Worm (Caenorhabditis elegans): ENCODE results near the gene snf-11.

snf-11 gene

ce11 chrV:11326914-11327367 lies 18.7 kb upstream of the snf-11 start, which contains the start of gene tmed-10 (continued):
- TF ChIP-seq lin-35 (GFP tag; optimal IDR thresholded peaks at IDR 0.05) (peak; percentile 58 to 67), irx-1 (tag; optimal IDR thresholded peaks at IDR 0.05) (peak; percentile 32), egl-13 (tag; optimal IDR thresholded peaks at IDR 0.05) (no peak), aly-2 (tag; optimal IDR thresholded peaks at IDR 0.05) (no peak), unc-86 (tag; optimal IDR thresholded peaks at IDR 0.05) (peak; percentile 3), egl-27 (tag; optimal IDR thresholded peaks at IDR 0.05) (no peak), blmp-1 (tag; optimal IDR thresholded peaks at IDR 0.05) (peak; percentile 52), dsc-1 (tag; optimal IDR thresholded peaks at IDR 0.05) (peak; percentile 45), ztf-4 (tag; optimal IDR thresholded peaks at IDR 0.05) (no peak), nhr-85 (tag) (no peak), nhr-20 (tag; optimal IDR thresholded peaks at IDR 0.05) (peak; percentile 80), isw-1 (GFP tag; IDR thresholded peaks at IDR 0.05) (peak; percentile 68), vab-15 (tag; optimal IDR thresholded peaks at IDR 0.05) (no peak), fkh-10 (GFP tag; optimal IDR thresholded peaks at IDR 0.05) (peak; percentile 27), fkh-8 (tag; optimal IDR thresholded peaks at IDR 0.05) (peak; percentile 53), snpc-4 (tag; optimal IDR thresholded peaks at IDR 0.05) (peak; percentile 23), nhr-28 (tag; optimal IDR thresholded peaks at IDR 0.05) (no peak), ceh-88 (GFP tag; IDR thresholded peaks at IDR 0.05) (no peak), aha-1 (tag; optimal IDR thresholded peaks at IDR 0.05) (no peak), unc-30 (tag; optimal IDR thresholded peaks at IDR 0.05) (no peak), dpl-1 (GFP tag; optimal IDR thresholded peaks at IDR 0.05) (peak; percentile 44 to 64 (median 59)), pax-3 (tag; optimal IDR thresholded peaks at IDR 0.05) (no peak), nhr-71 (tag; optimal IDR thresholded peaks at IDR 0.05) (peak; percentile 78), nhr-47 (tag; optimal IDR thresholded peaks at IDR 0.05) (peak; percentile 64), rnt-1 (tag; optimal IDR thresholded peaks at IDR 0.05) (peak; percentile 62), hpl-2 (GFP tag; optimal IDR thresholded peaks at IDR 0.05) (no peak), ceh-90 (tag; optimal IDR thresholded peaks at IDR 0.05) (no peak), elt-2 (tag; optimal IDR thresholded peaks at IDR 0.05) (peak; percentile 16), efl-1 (optimal IDR thresholded peaks at IDR 0.05) (peak; percentile 59 to 68), efl-1 (GFP tag; optimal IDR thresholded peaks at IDR 0.05 in 1 of 2) (peak; percentile 55 to 95), nhr-11 (tag; optimal IDR thresholded peaks at IDR 0.05) (no peak), fos-1 (tag; optimal IDR thresholded peaks at IDR 0.05) (no peak), lir-3 (tag; optimal IDR thresholded peaks at IDR 0.05; ENCODE audit: poor library complexity) (no peak), F16B12.6 (tag; optimal IDR thresholded peaks at IDR 0.05) (peak; percentile 92), Y116A8C.19 (tag; optimal IDR thresholded peaks at IDR 0.05; ENCODE audit: borderline replicate concordance) (no peak), sup-37 (GFP tag; optimal IDR thresholded peaks at IDR 0.05) (no peak), ets-5 (GFP tag; IDR thresholded peaks at IDR 0.05) (no peak), skn-1 (tag; optimal IDR thresholded peaks at IDR 0.05) (peak; percentile 48), nhr-77 (tag; optimal IDR thresholded peaks at IDR 0.05) (peak; percentile 44)

- TF ChIP-seq efl-1 (optimal IDR thresholded peaks at IDR 0.05) (no peak), efl-1 (GFP tag; optimal IDR thresholded peaks at IDR 0.05 in 1 of 2) (peak in 1 of 2 experiments; percentile 12), C34B4.2 (tag; optimal IDR thresholded peaks at IDR 0.05) (no peak)
Measured at ce11 chrV:11323720-11324119, 15.5 kb upstream of the snf-11 start, which contains the start of gene str-141. Gene str-141 (minus strand): TSS chrV:11323820.

DNA sequence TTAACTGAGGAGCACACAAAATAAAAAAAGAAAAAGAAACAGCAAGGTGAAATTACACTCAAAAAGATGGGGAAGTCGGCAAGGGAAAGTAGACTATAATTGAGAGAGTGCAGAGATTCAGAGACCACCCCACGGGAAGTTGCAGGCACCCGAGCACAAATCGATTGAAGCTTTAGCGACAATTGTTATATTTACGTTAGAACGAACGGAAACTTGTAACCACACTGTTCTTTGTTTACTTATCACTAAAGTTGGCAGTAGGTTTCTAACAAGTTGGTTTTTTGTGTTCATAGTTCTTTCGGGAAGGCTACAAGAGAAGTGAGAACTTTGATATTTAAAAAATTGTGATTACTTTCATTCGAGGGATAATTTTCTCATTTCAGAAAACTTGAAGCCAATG lies 13.5 kb upstream of the snf-11 start, which contains the start of gene F47G9.4:
F47G9.4 (minus strand) TSS at position 98 of the 400 bp plus-strand sequence.
- TF ChIP-seq snpc-4 (tag; optimal IDR thresholded peaks at IDR 0.05) (no peak), rnt-1 (tag; optimal IDR thresholded peaks at IDR 0.05) (peak; percentile 8), ztf-11 (tag; optimal IDR thresholded peaks at IDR 0.05) (no peak), ceh-82 (tag; optimal IDR thresholded peaks at IDR 0.05) (peak in 1 of 3 experiments; percentile 9), lin-14 (GFP tag; optimal IDR thresholded peaks at IDR 0.05) (peak; percentile 32), lsy-2 (tag; optimal IDR thresholded peaks at IDR 0.05) (peak in 1 of 2 experiments; percentile 15)

All from whole organism, L1 larva.